Fruit fly (Drosophila melanogaster) whole organism, adult: Measurements from ENCODE around the gene CG13616.

Source experiments
- CG7101 ChIP-seq: fragments of 200-800 bp; sonication (Bioruptor generic); optimal IDR thresholded peaks from 2 replicates; lab custom pipeline; 2018; ENCODE audit warnings: missing biosample characterization, mild to moderate bottlenecking, missing genetic modification characterization, moderate library complexity
- cnc ChIP-seq, 2 experiments: fragments of >200 bp; optimal IDR thresholded peaks; 2 replicates each; lab custom pipeline; 2017
- pad ChIP-seq: fragments of 200-800 bp; sonication (Bioruptor generic); optimal IDR thresholded peaks from 3 replicates; lab custom pipeline; 2017; ENCODE audit warnings: missing biosample characterization, missing genetic modification characterization, mild to moderate bottlenecking, moderate library complexity, missing genetic modification reagents

DNA sequence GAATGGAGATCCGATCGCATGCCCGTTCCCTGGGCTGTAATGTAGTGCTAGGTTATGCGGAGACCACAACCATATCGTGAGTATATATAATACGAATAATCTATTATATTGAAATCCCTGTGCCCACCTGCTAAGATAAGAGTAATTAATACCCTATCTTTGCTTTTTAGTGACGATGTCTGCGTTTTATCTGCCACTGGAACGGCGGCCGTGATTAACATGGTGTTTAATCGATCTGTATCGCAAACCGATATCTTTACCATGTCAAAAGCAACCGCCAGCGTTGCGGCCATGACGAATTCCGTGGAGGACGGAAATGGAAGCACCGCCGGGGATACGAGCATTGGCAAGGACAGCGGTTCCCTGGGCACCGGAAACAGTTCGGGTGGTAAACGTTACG lies 39.2 kb upstream of the CG13616 start:
- TF ChIP-seq cnc (optimal IDR thresholded peaks at IDR 0.05; lab: Kevin White, UChicago), result no peak
- TF ChIP-seq CG7101 (tag; lab: Kevin White, UChicago), result no peak
- TF ChIP-seq pad (GFP tag; lab: Kevin White, UChicago), result no peak
